Fruit fly (Drosophila melanogaster): ENCODE measurements around the gene Moca-cyp.

The Moca-cyp gene

dm6 chr3R:28339654-28340605, at the start of gene Moca-cyp, which contains the start of gene Gfat2:
Gene Moca-cyp (plus strand): TSS chr3R:28340334.
Gene Gfat2 (minus strand): TSS chr3R:28339765.
- TF ChIP-seq Rel (GFP tag; optimal IDR thresholded peaks at IDR 0.05) (no peak), Rel (tag; optimal IDR thresholded peaks at IDR 0.05) (peak; percentile 73), rgr (GFP tag; optimal IDR thresholded peaks at IDR 0.05) (peak; percentile 70), OdsH (GFP tag; optimal IDR thresholded peaks at IDR 0.05) (peak; percentile 39), CG9705 (GFP tag; optimal IDR thresholded peaks at IDR 0.05) (peak; percentile 50), psq (GFP tag; optimal IDR thresholded peaks at IDR 0.05) (peak; percentile 50), jim (GFP tag; optimal IDR thresholded peaks at IDR 0.05) (peak; percentile 12), h (GFP tag; optimal IDR thresholded peaks at IDR 0.05) (peak; percentile 65), Myc (optimal IDR thresholded peaks at IDR 0.05) (peak; percentile 17), GATAd (GFP tag; optimal IDR thresholded peaks at IDR 0.05) (no peak), br (GFP tag; optimal IDR thresholded peaks at IDR 0.05) (no peak), Sp1 (GFP tag; optimal IDR thresholded peaks at IDR 0.05) (peak; percentile 60), dl (GFP tag; optimal IDR thresholded peaks at IDR 0.05; ENCODE audit: insufficient read depth in 1 of 2, partially characterized antibody in 2 of 2) (peak in 1 of 2 experiments; percentile 65), fru (GFP tag; optimal IDR thresholded peaks at IDR 0.05) (peak; percentile 6), dmrt93B (GFP tag; optimal IDR thresholded peaks at IDR 0.05) (peak; percentile 31), Hr83 (GFP tag; optimal IDR thresholded peaks at IDR 0.05; ENCODE audit: poor library complexity, severe bottlenecking) (peak; percentile 56), HLH106 (tag; optimal IDR thresholded peaks at IDR 0.05) (peak; percentile 78), Dif (GFP tag; optimal IDR thresholded peaks at IDR 0.05; ENCODE audit: partially characterized antibody) (peak; percentile 84), dsf (GFP tag; optimal IDR thresholded peaks at IDR 0.05; ENCODE audit: borderline replicate concordance) (no peak), woc (GFP tag; optimal IDR thresholded peaks at IDR 0.05) (peak; percentile 44), ey (GFP tag; optimal IDR thresholded peaks at IDR 0.05) (peak; percentile 21), Vsx2 (GFP tag; optimal IDR thresholded peaks at IDR 0.05; ENCODE audit: partially characterized antibody) (no peak), foxo (GFP tag; optimal IDR thresholded peaks at IDR 0.05) (peak in 1 of 2 experiments; percentile 58), sage (GFP tag; optimal IDR thresholded peaks at IDR 0.05) (peak; percentile 50), tai (GFP tag; optimal IDR thresholded peaks at IDR 0.05) (no peak)

dm6 chr3R:28291038-28291437, 49.1 kb upstream of the Moca-cyp start, which contains the start of gene Mst98Ca:
Gene Mst98Ca (plus strand): TSS chr3R:28291338.
- TF ChIP-seq sv (GFP tag; optimal IDR thresholded peaks at IDR 0.05) (no peak), HLH106 (tag; optimal IDR thresholded peaks at IDR 0.05) (no peak), dmrt93B (GFP tag; optimal IDR thresholded peaks at IDR 0.05) (no peak), Vsx2 (GFP tag; optimal IDR thresholded peaks at IDR 0.05; ENCODE audit: partially characterized antibody) (no peak), GATAd (GFP tag; optimal IDR thresholded peaks at IDR 0.05) (no peak), N (GFP tag; optimal IDR thresholded peaks at IDR 0.05) (no peak), rgr (GFP tag; optimal IDR thresholded peaks at IDR 0.05) (no peak), pan (optimal IDR thresholded peaks at IDR 0.05) (no peak), Hnf4 (GFP tag; optimal IDR thresholded peaks at IDR 0.05) (no peak), CG9705 (GFP tag; optimal IDR thresholded peaks at IDR 0.05) (no peak), Sp1 (GFP tag; optimal IDR thresholded peaks at IDR 0.05) (no peak), Hr78 (GFP tag; optimal IDR thresholded peaks at IDR 0.05) (no peak), Jra (GFP tag; optimal IDR thresholded peaks at IDR 0.05) (no peak), sage (GFP tag; optimal IDR thresholded peaks at IDR 0.05) (no peak), h (GFP tag; optimal IDR thresholded peaks at IDR 0.05) (no peak), usp (GFP tag; optimal IDR thresholded peaks at IDR 0.05) (no peak)

dm6 chr3R:28292498-28292897, 47.6 kb upstream of the Moca-cyp start, which contains the start of gene Mst98Cb:
Gene Mst98Cb (plus strand): TSS chr3R:28292798.
- TF ChIP-seq fru (GFP tag; optimal IDR thresholded peaks at IDR 0.05): no peak
- no peak for TF ChIP-seq h (GFP tag; optimal IDR thresholded peaks at IDR 0.05)
- TF ChIP-seq CrebA (GFP tag; optimal IDR thresholded peaks at IDR 0.05; ENCODE audit: borderline replicate concordance): no peak
- no peak for TF ChIP-seq sv (GFP tag; optimal IDR thresholded peaks at IDR 0.05)
- no peak for TF ChIP-seq Dfd (GFP tag; optimal IDR thresholded peaks at IDR 0.05)
- TF ChIP-seq CG32264 (GFP tag; optimal IDR thresholded peaks at IDR 0.05): no peak
- TF ChIP-seq HLH106 (tag; optimal IDR thresholded peaks at IDR 0.05): no peak
- no peak for TF ChIP-seq woc (GFP tag; optimal IDR thresholded peaks at IDR 0.05)
- TF ChIP-seq N (GFP tag; optimal IDR thresholded peaks at IDR 0.05): no peak
- TF ChIP-seq br (GFP tag; optimal IDR thresholded peaks at IDR 0.05): no peak
